Fruit fly (Drosophila melanogaster) whole organism, wandering third instar larva: ENCODE measurements around the gene CG13654.

Experiments used
- Abd-B ChIP-seq: fragments of >200 bp; optimal IDR thresholded peaks from 2 replicates; lab custom pipeline; 2017; ENCODE audit warnings: missing biosample characterization, missing genetic modification characterization
- CG9705 ChIP-seq: fragments of 200-800 bp; sonication (Bioruptor generic); optimal IDR thresholded peaks from 2 replicates; lab custom pipeline; 2018; ENCODE audit warnings: missing biosample characterization, mild to moderate bottlenecking, missing genetic modification characterization
- CrebA ChIP-seq: fragments of 200-800 bp; sonication (Bioruptor generic); optimal IDR thresholded peaks from 2 replicates; lab custom pipeline; 2016; ENCODE audit warnings: missing biosample characterization, mild to moderate bottlenecking, missing genetic modification characterization, borderline replicate concordance
- Dfd ChIP-seq: fragments of >200 bp; optimal IDR thresholded peaks from 2 replicates; lab custom pipeline; 2017; ENCODE audit warnings: missing biosample characterization, missing genetic modification characterization
- Dif ChIP-seq: fragments of 200-275, 200-300 bp; sonication (Bioruptor generic); optimal IDR thresholded peaks from 2 replicates; lab custom pipeline; 2018; ENCODE audit warnings: missing biosample characterization, missing genetic modification characterization; ENCODE audit not compliant: partially characterized antibody
- HLH106 ChIP-seq: fragments of 200-800 bp; optimal IDR thresholded peaks from 3 replicates; lab custom pipeline; 2019; ENCODE audit warnings: missing biosample characterization, mild to moderate bottlenecking, missing genetic modification characterization, moderate library complexity
- Hnf4 ChIP-seq: fragments of 200-800 bp; sonication (Bioruptor generic); optimal IDR thresholded peaks from 2 replicates; lab custom pipeline; 2016; ENCODE audit warnings: missing biosample characterization, mild to moderate bottlenecking, missing genetic modification characterization
- Hr78 ChIP-seq: fragments of >200 bp; optimal IDR thresholded peaks from 2 replicates; lab custom pipeline; 2017; ENCODE audit warnings: missing biosample characterization, missing genetic modification characterization
- Hr83 ChIP-seq: fragments of 200-300 bp; sonication (Bioruptor generic); optimal IDR thresholded peaks from 2 replicates; lab custom pipeline; 2016; ENCODE audit warnings: missing biosample characterization, mild to moderate bottlenecking, missing genetic modification characterization, moderate library complexity; ENCODE audit not compliant: poor library complexity, severe bottlenecking
- Jra ChIP-seq: sonication (Bioruptor generic); optimal IDR thresholded peaks from 2 replicates; lab custom pipeline; 2016; ENCODE audit warnings: missing biosample characterization, missing genetic modification characterization
- Mio ChIP-seq: sonication (Bioruptor generic); optimal IDR thresholded peaks from 2 replicates; lab custom pipeline; 2016; ENCODE audit warnings: missing biosample characterization, missing genetic modification characterization
- Sp1 ChIP-seq: fragments of 200-800 bp; sonication (Bioruptor generic); optimal IDR thresholded peaks from 3 replicates; lab custom pipeline; 2019; ENCODE audit warnings: missing biosample characterization, mild to moderate bottlenecking, missing genetic modification characterization, moderate library complexity
- Vsx2 ChIP-seq: fragments of 200-300, 225-300 bp; sonication (Bioruptor generic); optimal IDR thresholded peaks from 2 replicates; lab custom pipeline; 2018; ENCODE audit warnings: missing biosample characterization, missing genetic modification characterization; ENCODE audit not compliant: partially characterized antibody
- br ChIP-seq: fragments of 200-800 bp; sonication (Bioruptor generic); optimal IDR thresholded peaks from 2 replicates; lab custom pipeline; 2016; ENCODE audit warnings: missing biosample characterization, missing genetic modification characterization
- brk ChIP-seq: fragments of 200-800 bp; sonication (Bioruptor generic); optimal IDR thresholded peaks from 2 replicates; lab custom pipeline; 2016; ENCODE audit warnings: missing biosample characterization, mild to moderate bottlenecking, missing genetic modification characterization
- dl ChIP-seq, 2 experiments: fragments of 175-275, 200-275 bp in 1 of 2; fragments of 200-275 bp in 1 of 2; sonication (Bioruptor generic); optimal IDR thresholded peaks; lab custom pipeline; 2018; ENCODE audit warnings: mild to moderate bottlenecking in 2 of 2, missing biosample characterization in 2 of 2, missing genetic modification characterization in 2 of 2, moderate library complexity in 2 of 2; ENCODE audit not compliant: partially characterized antibody in 2 of 2, insufficient read depth in 1 of 2
- dmrt93B ChIP-seq: fragments of 200-800 bp; sonication (Bioruptor generic); optimal IDR thresholded peaks from 2 replicates; lab custom pipeline; 2018; ENCODE audit warnings: missing biosample characterization, mild to moderate bottlenecking, missing genetic modification characterization
- dsf ChIP-seq: sonication (Bioruptor generic); optimal IDR thresholded peaks from 2 replicates; lab custom pipeline; 2016; ENCODE audit warnings: missing biosample characterization, missing genetic modification characterization, borderline replicate concordance
- foxo ChIP-seq, 2 experiments: fragments of 200-800 bp; sonication (Bioruptor generic); optimal IDR thresholded peaks; 2 replicates in 1 of 2; 3 replicates in 1 of 2; lab custom pipeline; 2016 to 2017; ENCODE audit warnings: missing biosample characterization in 2 of 2, missing genetic modification characterization in 2 of 2
- fru ChIP-seq: fragments of 200-800 bp; sonication (Bioruptor generic); optimal IDR thresholded peaks from 3 replicates; lab custom pipeline; 2016; ENCODE audit warnings: missing biosample characterization, mild to moderate bottlenecking, missing genetic modification characterization
- h ChIP-seq: fragments of 200-800 bp; sonication (Bioruptor generic); optimal IDR thresholded peaks from 3 replicates; lab custom pipeline; 2016; ENCODE audit warnings: missing biosample characterization, mild to moderate bottlenecking, missing genetic modification characterization
- jim ChIP-seq: fragments of 175-275, 200-325 bp; sonication (Bioruptor generic); optimal IDR thresholded peaks from 2 replicates; lab custom pipeline; 2016; ENCODE audit warnings: missing biosample characterization, mild to moderate bottlenecking, missing genetic modification characterization
- lola ChIP-seq: fragments of >200 bp; optimal IDR thresholded peaks from 2 replicates; lab custom pipeline; 2017; ENCODE audit warnings: missing biosample characterization, missing genetic modification characterization
- psq ChIP-seq: fragments of 200-800 bp; sonication (Bioruptor generic); optimal IDR thresholded peaks from 3 replicates; lab custom pipeline; 2017; ENCODE audit warnings: missing biosample characterization, mild to moderate bottlenecking, missing genetic modification characterization, moderate library complexity
- sage ChIP-seq: fragments of 200-800 bp; sonication (Bioruptor generic); optimal IDR thresholded peaks from 2 replicates; lab custom pipeline; 2016; ENCODE audit warnings: missing biosample characterization, mild to moderate bottlenecking, missing genetic modification characterization
- sv ChIP-seq: fragments of 200-800 bp; sonication (Bioruptor generic); optimal IDR thresholded peaks from 3 replicates; lab custom pipeline; 2016; ENCODE audit warnings: missing biosample characterization, missing genetic modification characterization
- tai ChIP-seq: sonication (Bioruptor generic); optimal IDR thresholded peaks from 2 replicates; lab custom pipeline; 2016; ENCODE audit warnings: missing biosample characterization, missing genetic modification characterization
- usp ChIP-seq: fragments of >200 bp; optimal IDR thresholded peaks from 2 replicates; lab custom pipeline; 2017; ENCODE audit warnings: missing biosample characterization, missing genetic modification characterization
- woc ChIP-seq: sonication (Bioruptor generic); optimal IDR thresholded peaks from 2 replicates; lab custom pipeline; 2016; ENCODE audit warnings: missing biosample characterization, mild to moderate bottlenecking, missing genetic modification characterization

CG13654 gene

dm6 chr3R:25199321-25199868 lies at the start of gene CG13654:
CG13654 (plus strand) TSS chr3R:25199818.
- TF ChIP-seq Vsx2 (GFP tag; lab: Kevin White, UChicago): peak; percentile 3
- no peak for TF ChIP-seq CG9705
- TF ChIP-seq, all 38 proteins: peak for 1

dm6 chr3R:25152342-25152741 lies 47.3 kb upstream of the CG13654 start:
- TF ChIP-seq tai (no peak), Jra (no peak), brk (GFP tag; lab: Kevin White, UChicago) (no peak), Hnf4 (GFP tag; lab: Kevin White, UChicago) (no peak), h (GFP tag; lab: Kevin White, UChicago) (no peak), Hr83 (no peak), Dfd (GFP tag; lab: Kevin White, UChicago) (no peak), Abd-B (no peak)

- TF ChIP-seq foxo (GFP tag; optimal IDR thresholded peaks at IDR 0.05; lab: Kevin White, UChicago): no peak
Observed at dm6 chr3R:25161520-25161919, 38.1 kb upstream of the CG13654 start.

dm6 chr3R:25166788-25167187 lies 32.8 kb upstream of the CG13654 start:
- TF ChIP-seq dmrt93B (no peak), psq (GFP tag; lab: Kevin White, UChicago) (no peak), jim (GFP tag; lab: Kevin White, UChicago) (no peak), fru (GFP tag; lab: Kevin White, UChicago) (no peak)

- TF ChIP-seq foxo (GFP tag; optimal IDR thresholded peaks at IDR 0.05; lab: Kevin White, UChicago) (peak in 1 of 2 experiments; percentile 16), fru (GFP tag; lab: Kevin White, UChicago) (peak; percentile 21), Hr83 (no peak), HLH106 (no peak)
Observed at dm6 chr3R:25167407-25168191, 32.0 kb upstream of the CG13654 start.

dm6 chr3R:25168259-25168972 lies 31.2 kb upstream of the CG13654 start:
- TF ChIP-seq dmrt93B (no peak), fru (GFP tag; lab: Kevin White, UChicago) (peak; percentile 4), lola (GFP tag; lab: Kevin White, UChicago) (no peak), dl (GFP tag; optimal IDR thresholded peaks at IDR 0.05; lab: Kevin White, UChicago; ENCODE audit: insufficient read depth in 1 of 2, partially characterized antibody in 2 of 2) (no peak), Dfd (GFP tag; lab: Kevin White, UChicago) (peak; percentile 36), sv (GFP tag; lab: Kevin White, UChicago) (peak; percentile 4)

dm6 chr3R:25172353-25172752 lies 27.3 kb upstream of the CG13654 start:
- TF ChIP-seq fru (GFP tag; lab: Kevin White, UChicago): no peak
- TF ChIP-seq dl (GFP tag; optimal IDR thresholded peaks at IDR 0.05; lab: Kevin White, UChicago; ENCODE audit: insufficient read depth in 1 of 2, partially characterized antibody in 2 of 2): no peak
- no peak for TF ChIP-seq CrebA (GFP tag; lab: Kevin White, UChicago)
- TF ChIP-seq tai: no peak
- no peak for TF ChIP-seq Sp1 (GFP tag; lab: Kevin White, UChicago)
- no peak for TF ChIP-seq dmrt93B
- TF ChIP-seq woc: no peak
- TF ChIP-seq brk (GFP tag; lab: Kevin White, UChicago): no peak
- TF ChIP-seq Mio: no peak
- TF ChIP-seq br (GFP tag; lab: Kevin White, UChicago): no peak
- no peak for TF ChIP-seq sv (GFP tag; lab: Kevin White, UChicago)
- no peak for TF ChIP-seq sage (GFP tag; lab: Kevin White, UChicago)
- TF ChIP-seq h (GFP tag; lab: Kevin White, UChicago): no peak
- TF ChIP-seq Jra: no peak
- no peak for TF ChIP-seq Hr78
- no peak for TF ChIP-seq dsf (GFP tag; lab: Kevin White, UChicago)
- no peak for TF ChIP-seq Hr83
- no peak for TF ChIP-seq Dif (GFP tag; lab: Kevin White, UChicago)
- no peak for TF ChIP-seq usp (GFP tag; lab: Kevin White, UChicago)
